Worm (Caenorhabditis elegans) whole organism, mixed stage, embryonic: ENCODE results near the gene ddl-3.

ENCODE experiments used
- bed-3 ChIP-seq: fragments of 200-800 bp; sonication (Bioruptor generic); optimal IDR thresholded peaks from 3 replicates; lab custom pipeline; 2018; ENCODE audit warnings: mild to moderate bottlenecking, missing genetic modification characterization, moderate library complexity, missing compliant biosample characterization
- ces-1 ChIP-seq: fragments of 150-350 bp; optimal IDR thresholded peaks from 2 replicates; lab custom pipeline; 2014; ENCODE audit warnings: missing biosample characterization, missing genetic modification reagents, missing genetic modification characterization
- mep-1 ChIP-seq: fragments of 150-350 bp; optimal IDR thresholded peaks from 2 replicates; lab custom pipeline; 2017; ENCODE audit warnings: missing biosample characterization, missing genetic modification reagents, missing genetic modification characterization, inconsistent platforms
- nhr-237 ChIP-seq: fragments of 150-350 bp; optimal IDR thresholded peaks from 2 replicates; lab custom pipeline; 2014; ENCODE audit warnings: missing biosample characterization, missing genetic modification characterization
- snpc-4 ChIP-seq: fragments of 150-350 bp; optimal IDR thresholded peaks from 2 replicates; lab custom pipeline; 2014; ENCODE audit warnings: missing biosample characterization, missing genetic modification characterization
- unc-62 ChIP-seq: fragments of 150-350 bp; optimal IDR thresholded peaks from 2 replicates; lab custom pipeline; 2014; ENCODE audit warnings: missing biosample characterization, missing genetic modification reagents, missing genetic modification characterization

DNA sequence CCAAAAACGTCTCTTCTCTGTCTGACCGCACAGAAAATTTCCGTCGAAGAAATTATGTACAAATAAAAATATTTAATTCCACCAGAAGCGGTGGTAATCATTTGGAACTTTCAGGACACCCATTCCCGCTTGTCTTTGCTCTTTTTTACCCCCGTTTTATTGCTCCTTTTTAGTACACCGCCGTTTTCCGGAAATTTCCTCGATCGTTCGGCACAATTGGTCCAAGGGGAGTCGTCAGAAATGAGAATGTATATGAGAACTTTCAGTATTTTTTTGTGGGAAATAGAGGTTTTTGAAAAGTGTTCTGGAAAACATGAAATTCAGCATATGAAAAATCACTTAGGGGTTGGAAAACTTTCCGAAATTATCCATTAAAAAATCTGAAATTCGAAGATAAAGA, 36.5 kb upstream of the ddl-3 start:
- no peak for TF ChIP-seq mep-1
- no peak for TF ChIP-seq bed-3
- TF ChIP-seq unc-62, result no peak
- TF ChIP-seq nhr-237 (tag; lab: Kevin White, UChicago), result no peak
- no peak for TF ChIP-seq snpc-4 (tag; lab: Kevin White, UChicago)
- TF ChIP-seq ces-1 (GFP tag; lab: Kevin White, UChicago), result no peak
